Worm (Caenorhabditis elegans): ENCODE results near the gene Y6E2A.10.
"Not testable (repeated sequence)": the region's sequence is repeated elsewhere in the genome, so short reads cannot be mapped to it uniquely, and the experiment has no call there.

Y6E2A.10 gene

DNA sequence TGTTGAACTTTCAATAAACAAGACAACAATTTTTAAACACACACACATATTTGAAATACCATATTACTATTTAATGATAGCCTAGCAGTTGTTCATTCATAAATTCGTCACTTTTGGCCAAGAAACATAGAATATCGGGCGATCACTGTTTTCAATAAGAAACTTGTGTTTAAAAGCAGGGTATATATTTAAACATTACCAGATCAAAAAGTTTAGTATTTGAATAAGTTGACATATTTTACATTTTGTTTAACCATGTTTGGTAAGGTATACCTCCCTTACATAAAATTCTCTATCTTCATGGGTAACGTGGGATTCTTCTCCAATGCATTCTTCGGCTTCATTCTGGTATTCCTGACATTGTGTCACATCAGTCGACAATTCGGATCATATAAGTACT, 24.4 kb upstream of the Y6E2A.10 start, which contains the start of gene str-8:
Gene str-8, plus strand, starts transcription at position 301 of the 400 bp plus-strand sequence.
- TF ChIP-seq unc-62 (GFP tag; optimal IDR thresholded peaks at IDR 0.05); pha-4 (tag; optimal IDR thresholded peaks at IDR 0.05); lin-13 (tag; optimal IDR thresholded peaks at IDR 0.05): not testable (repeated sequence)

DNA sequence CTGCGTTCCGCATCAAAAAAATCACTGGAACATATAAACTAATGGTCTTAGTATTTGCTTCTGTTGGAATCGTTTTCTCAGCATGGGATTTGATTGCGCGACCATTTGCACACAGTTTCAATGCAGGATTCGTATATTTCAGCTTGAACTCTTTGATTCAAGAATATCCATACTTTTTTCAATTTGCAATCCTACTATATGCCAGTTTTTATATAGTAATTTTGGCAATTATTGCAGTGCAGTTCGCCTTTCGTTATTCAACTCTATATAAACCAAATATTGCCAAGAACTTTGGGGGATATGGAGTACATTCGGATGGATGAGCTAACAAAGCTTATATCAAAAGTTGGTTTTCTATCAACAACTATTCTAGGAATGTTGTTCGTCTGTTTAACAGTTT, 22.6 kb upstream of the Y6E2A.10 start, which contains the start of gene str-5:
Gene str-5, plus strand, starts transcription at position 301 of the 400 bp plus-strand sequence.
- not testable (repeated sequence) for TF ChIP-seq cnd-1 (tag; optimal IDR thresholded peaks at IDR 0.05); nhr-2 (tag; optimal IDR thresholded peaks at IDR 0.05); unc-120 (tag; optimal IDR thresholded peaks at IDR 0.05; ENCODE audit: poor library complexity, severe bottlenecking)

DNA sequence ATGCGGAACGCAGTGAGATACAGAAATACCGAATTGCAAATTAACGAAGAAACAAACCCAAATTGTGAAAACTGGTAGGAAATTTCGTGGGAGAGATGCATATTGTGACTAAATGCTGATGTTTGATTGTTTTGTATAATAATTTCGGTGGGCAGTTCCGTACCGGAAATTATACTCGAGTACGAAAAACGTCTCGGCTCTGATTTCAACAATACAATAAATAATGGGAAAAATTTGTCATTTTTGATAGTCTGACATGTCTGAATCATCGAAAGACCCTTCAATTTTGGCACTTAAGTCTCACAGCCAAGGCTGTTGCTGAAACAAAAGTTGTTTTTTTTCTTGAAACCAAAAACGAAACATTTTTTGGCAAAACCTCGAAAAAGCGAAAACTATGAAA, 21.7 kb upstream of the Y6E2A.10 start, which contains the start of gene str-43:
Gene str-43, minus strand, starts transcription at position 101 of the 400 bp plus-strand sequence.
- TF ChIP-seq elt-3 (tag; optimal IDR thresholded peaks at IDR 0.05), result no peak
- TF ChIP-seq sptf-1 (tag; optimal IDR thresholded peaks at IDR 0.05), result no peak
- no peak for TF ChIP-seq drap-1 (GFP tag; optimal IDR thresholded peaks at IDR 0.05)
- TF ChIP-seq ceh-83 (GFP tag; optimal IDR thresholded peaks at IDR 0.05), result no peak
- no peak for TF ChIP-seq ceh-43 (GFP tag; optimal IDR thresholded peaks at IDR 0.05)
- TF ChIP-seq nhr-28 (tag; optimal IDR thresholded peaks at IDR 0.05), result no peak
- no peak for TF ChIP-seq flh-1 (GFP tag; optimal IDR thresholded peaks at IDR 0.05)
- no peak for TF ChIP-seq sem-2 (GFP tag; optimal IDR thresholded peaks at IDR 0.05)
- TF ChIP-seq elt-1 (tag; optimal IDR thresholded peaks at IDR 0.05; ENCODE audit: borderline replicate concordance, insufficient read depth), result no peak

DNA sequence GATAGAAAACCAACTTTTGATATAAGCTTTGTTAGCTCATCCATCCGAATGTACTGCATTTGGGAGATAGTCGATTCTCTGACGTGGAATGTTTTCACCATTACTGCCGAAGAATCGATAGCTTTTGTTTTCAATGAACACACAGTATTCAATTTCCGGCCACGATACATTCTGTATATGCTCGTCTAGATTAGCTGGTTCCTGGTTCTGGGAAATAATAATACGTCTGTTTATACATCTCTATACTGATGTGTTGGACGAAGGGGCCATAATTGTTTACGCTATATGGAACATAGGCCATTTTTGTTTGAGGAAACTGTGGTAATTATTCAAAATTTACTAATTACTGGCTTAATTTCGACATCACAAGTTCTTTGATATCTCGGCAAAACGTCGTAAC, 19.8 kb upstream of the Y6E2A.10 start, which contains the start of gene str-6:
Gene str-6, minus strand, starts transcription at position 101 of the 400 bp plus-strand sequence.
- TF ChIP-seq nhr-12 (tag; optimal IDR thresholded peaks at IDR 0.05) (no peak), hlh-1 (tag; optimal IDR thresholded peaks at IDR 0.05) (no peak), unc-39 (tag; optimal IDR thresholded peaks at IDR 0.05) (no peak), ceh-39 (tag; optimal IDR thresholded peaks at IDR 0.05) (no peak), nhr-2 (tag; optimal IDR thresholded peaks at IDR 0.05) (no peak), sptf-1 (tag; optimal IDR thresholded peaks at IDR 0.05) (no peak), nhr-237 (tag; optimal IDR thresholded peaks at IDR 0.05) (no peak), ceh-83 (GFP tag; optimal IDR thresholded peaks at IDR 0.05) (no peak)

DNA sequence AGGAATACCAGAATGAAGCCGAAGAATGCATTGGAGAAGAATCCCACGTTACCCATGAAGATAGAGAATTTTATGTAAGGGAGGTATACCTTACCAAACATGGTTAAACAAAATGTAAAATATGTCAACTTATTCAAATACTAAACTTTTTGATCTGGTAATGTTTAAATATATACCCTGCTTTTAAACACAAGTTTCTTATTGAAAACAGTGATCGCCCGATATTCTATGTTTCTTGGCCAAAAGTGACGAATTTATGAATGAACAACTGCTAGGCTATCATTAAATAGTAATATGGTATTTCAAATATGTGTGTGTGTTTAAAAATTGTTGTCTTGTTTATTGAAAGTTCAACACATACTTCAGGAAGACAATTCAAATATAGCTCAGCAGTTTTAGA, 18.0 kb upstream of the Y6E2A.10 start, which contains the start of gene T23D5.8:
Gene T23D5.8, minus strand, starts transcription at position 101 of the 400 bp plus-strand sequence.
- not testable (repeated sequence) for TF ChIP-seq ceh-39 (tag; optimal IDR thresholded peaks at IDR 0.05); ceh-43 (GFP tag; optimal IDR thresholded peaks at IDR 0.05); sem-2 (GFP tag; optimal IDR thresholded peaks at IDR 0.05)

DNA sequence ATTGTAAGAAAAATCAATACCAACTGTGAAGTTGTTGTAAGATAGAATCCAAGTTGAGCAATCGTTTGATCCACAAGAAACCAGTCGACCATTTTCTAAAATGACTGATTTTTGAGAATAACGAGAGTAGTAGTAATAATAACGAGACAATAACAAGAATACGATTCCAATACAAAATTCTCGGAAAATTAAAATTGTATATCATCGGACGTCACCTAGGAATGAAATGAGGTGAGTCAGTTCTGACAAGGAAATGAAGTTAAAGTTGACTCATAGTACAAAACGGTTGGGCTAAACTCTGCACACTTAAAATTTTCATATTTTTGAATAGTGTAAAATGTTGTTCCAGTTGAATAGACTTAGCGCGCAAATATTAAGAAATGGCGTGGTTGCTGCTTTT, 14.0 kb upstream of the Y6E2A.10 start, which contains the start of gene str-19:
Gene str-19, minus strand, starts transcription at position 101 of the 400 bp plus-strand sequence.
- TF ChIP-seq ham-2 (GFP tag; optimal IDR thresholded peaks at IDR 0.05); lin-32 (GFP tag; optimal IDR thresholded peaks at IDR 0.05); lin-13 (tag; optimal IDR thresholded peaks at IDR 0.05): not testable (repeated sequence)

DNA sequence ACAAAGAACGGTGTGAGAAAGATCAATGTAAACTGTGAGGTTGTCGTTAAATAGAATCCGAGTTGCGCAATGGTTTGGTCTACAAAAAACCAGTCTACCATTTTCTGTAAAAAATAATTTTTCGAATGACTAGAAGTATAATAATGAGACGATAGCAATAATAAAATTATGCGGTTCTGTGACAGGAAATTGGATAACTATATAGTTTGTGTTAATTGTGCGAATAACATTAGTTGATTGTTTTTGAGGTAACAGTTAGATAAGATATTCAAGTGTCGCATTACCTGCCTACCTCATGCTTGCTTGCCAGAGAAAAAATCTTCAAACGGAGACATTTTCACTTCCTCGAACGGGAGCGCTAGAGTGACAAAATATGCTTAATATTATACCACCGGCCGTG, 11.5 kb upstream of the Y6E2A.10 start, which contains the start of gene str-18:
Gene str-18, minus strand, starts transcription at position 101 of the 400 bp plus-strand sequence.
- TF ChIP-seq nhr-2 (tag; optimal IDR thresholded peaks at IDR 0.05) (no peak), snpc-4 (tag; optimal IDR thresholded peaks at IDR 0.05) (no peak), elt-3 (tag; optimal IDR thresholded peaks at IDR 0.05) (no peak), mls-2 (tag; optimal IDR thresholded peaks at IDR 0.05) (no peak), nhr-28 (tag; optimal IDR thresholded peaks at IDR 0.05) (no peak), sptf-1 (tag; optimal IDR thresholded peaks at IDR 0.05) (no peak), ceh-43 (GFP tag; optimal IDR thresholded peaks at IDR 0.05) (no peak), flh-1 (GFP tag; optimal IDR thresholded peaks at IDR 0.05) (no peak), ceh-83 (GFP tag; optimal IDR thresholded peaks at IDR 0.05) (no peak), blmp-1 (tag; optimal IDR thresholded peaks at IDR 0.05) (no peak), lin-13 (tag; optimal IDR thresholded peaks at IDR 0.05) (no peak), mab-5 (tag; optimal IDR thresholded peaks at IDR 0.05) (no peak), M03D4.4 (tag; optimal IDR thresholded peaks at IDR 0.05) (no peak), elt-1 (tag; optimal IDR thresholded peaks at IDR 0.05; ENCODE audit: borderline replicate concordance, insufficient read depth) (no peak), unc-62 (GFP tag; optimal IDR thresholded peaks at IDR 0.05) (no peak), pha-4 (tag; optimal IDR thresholded peaks at IDR 0.05) (no peak), drap-1 (GFP tag; optimal IDR thresholded peaks at IDR 0.05) (no peak), hlh-1 (tag; optimal IDR thresholded peaks at IDR 0.05) (no peak)

All from whole organism, mixed stage, embryonic.